Worm (Caenorhabditis elegans) whole organism, early embryonic: Measurements from ENCODE around the gene pges-2.
A peak's percentile ranks its signal among the peaks of the same experiment; 100 is the strongest.

Experiments
- B0310.2 ChIP-seq: sonication (generic microtip); optimal IDR thresholded peaks from 2 replicates; lab custom pipeline; 2016; ENCODE audit warnings: mild to moderate bottlenecking, missing genetic modification characterization, missing compliant biosample characterization
- F13C5.2 ChIP-seq: sonication (generic microtip); optimal IDR thresholded peaks from 2 replicates; lab custom pipeline; 2017; ENCODE audit warnings: mild to moderate bottlenecking, missing genetic modification characterization, inconsistent platforms, missing compliant biosample characterization
- aly-1 ChIP-seq: sonication (generic microtip); optimal IDR thresholded peaks from 2 replicates; lab custom pipeline; 2016; ENCODE audit warnings: missing genetic modification characterization, missing compliant biosample characterization
- ama-1 ChIP-seq: fragments of 150-350 bp; optimal IDR thresholded peaks from 2 replicates; lab custom pipeline; 2014
- ceh-13 ChIP-seq: fragments of 200-800 bp; sonication (Bioruptor generic); optimal IDR thresholded peaks from 2 replicates; lab custom pipeline; 2018; ENCODE audit warnings: mild to moderate bottlenecking, missing genetic modification characterization, missing compliant biosample characterization
- ceh-36 ChIP-seq: sonication (generic microtip); optimal IDR thresholded peaks from 2 replicates; lab custom pipeline; 2016; ENCODE audit warnings: missing genetic modification characterization, inconsistent platforms, missing compliant biosample characterization
- ets-7 ChIP-seq: sonication (generic microtip); optimal IDR thresholded peaks from 2 replicates; lab custom pipeline; 2016; ENCODE audit warnings: missing genotype, missing genetic modification characterization, missing compliant biosample characterization
- flt-1 ChIP-seq: fragments of 200-800 bp; sonication (Bioruptor generic); IDR thresholded peaks from 2 replicates; pipeline ENCODE4 v1.3.6; 2022; ENCODE audit warnings: missing genetic modification characterization, missing compliant biosample characterization
- hmbx-1 ChIP-seq: sonication (generic microtip); optimal IDR thresholded peaks from 2 replicates; lab custom pipeline; 2016; ENCODE audit warnings: mild to moderate bottlenecking, missing genetic modification characterization, missing compliant biosample characterization
- hmg-4 ChIP-seq: fragments of 200-800 bp; sonication (Bioruptor generic); optimal IDR thresholded peaks from 2 replicates; lab custom pipeline; 2018; ENCODE audit warnings: mild to moderate bottlenecking, missing genetic modification characterization, missing compliant biosample characterization
- hnd-1 ChIP-seq: sonication (generic microtip); optimal IDR thresholded peaks from 2 replicates; lab custom pipeline; 2016; ENCODE audit warnings: missing genetic modification characterization, missing compliant biosample characterization
- pes-1 ChIP-seq: fragments of 200-800 bp; sonication (Bioruptor generic); IDR thresholded peaks from 2 replicates; pipeline ENCODE4 v1.3.6; 2022; ENCODE audit warnings: missing genetic modification reagents, missing genetic modification characterization, missing compliant biosample characterization
- scrt-1 ChIP-seq: fragments of 200-800 bp; sonication (Bioruptor generic); IDR thresholded peaks from 2 replicates; pipeline ENCODE4 v1.3.6; 2022; ENCODE audit warnings: missing genetic modification characterization, missing compliant biosample characterization
- sea-1 ChIP-seq: fragments of 200-800 bp; sonication (Bioruptor generic); conservative IDR thresholded peaks from 2 replicates; pipeline ENCODE4 v1.3.6; 2022; ENCODE audit warnings: missing genetic modification characterization, missing compliant biosample characterization
- tbx-11 ChIP-seq: fragments of 200-800 bp; sonication (Bioruptor generic); IDR thresholded peaks from 2 replicates; pipeline ENCODE4 v1.3.6; 2022; ENCODE audit warnings: missing genetic modification characterization, missing compliant biosample characterization
- tbx-37 ChIP-seq: fragments of 200-800 bp; sonication (Bioruptor generic); conservative IDR thresholded peaks from 2 replicates; pipeline ENCODE4 v1.3.6; 2022; ENCODE audit warnings: missing genetic modification reagents, missing genetic modification characterization, missing compliant biosample characterization
- tra-4 ChIP-seq: sonication (generic microtip); optimal IDR thresholded peaks from 2 replicates; lab custom pipeline; 2017; ENCODE audit warnings: missing genetic modification characterization, missing compliant biosample characterization

The pges-2 gene

ce11 chrIV:10367740-10368246 is at the start of gene pges-2:
pges-2 (minus strand) TSS chrIV:10367790.
- TF ChIP-seq tbx-11 (GFP tag; lab: Robert Waterston, UW) (no peak), sea-1 (GFP tag; lab: Robert Waterston, UW) (no peak), F13C5.2 (no peak), aly-1 (tag; lab: Kevin White, UChicago) (no peak), ets-7 (tag; lab: Kevin White, UChicago) (no peak), ceh-36 (tag; lab: Kevin White, UChicago) (no peak), ama-1 (lab: Kevin White, UChicago) (no peak), flt-1 (no peak), hmbx-1 (tag; lab: Kevin White, UChicago) (no peak), scrt-1 (GFP tag; lab: Robert Waterston, UW) (no peak), hmg-4 (GFP tag; lab: Kevin White, UChicago) (no peak), pes-1 (no peak), tbx-37 (GFP tag; lab: Robert Waterston, UW) (no peak), ceh-13 (no peak), tra-4 (tag; lab: Kevin White, UChicago) (no peak), hnd-1 (tag; lab: Kevin White, UChicago) (no peak), B0310.2 (tag; lab: Kevin White, UChicago) (no peak)

ce11 chrIV:10413828-10414227 is 46.2 kb upstream of the pges-2 start, which contains the start of gene R10H10.7:
R10H10.7 (minus strand) TSS chrIV:10413928.
- TF ChIP-seq B0310.2 (tag; lab: Kevin White, UChicago) (no peak), tbx-11 (GFP tag; lab: Robert Waterston, UW) (no peak), ceh-36 (tag; lab: Kevin White, UChicago) (no peak), pes-1 (no peak), ets-7 (tag; lab: Kevin White, UChicago) (no peak), F13C5.2 (no peak)

- TF ChIP-seq B0310.2 (tag; lab: Kevin White, UChicago) (no peak), tbx-11 (GFP tag; lab: Robert Waterston, UW) (no peak), F13C5.2 (no peak), flt-1 (no peak), pes-1 (no peak), tra-4 (tag; lab: Kevin White, UChicago) (no peak), hmbx-1 (tag; lab: Kevin White, UChicago) (no peak), scrt-1 (GFP tag; lab: Robert Waterston, UW) (no peak), aly-1 (tag; lab: Kevin White, UChicago) (no peak), ets-7 (tag; lab: Kevin White, UChicago) (no peak), ceh-13 (no peak), ceh-36 (tag; lab: Kevin White, UChicago) (no peak), hnd-1 (tag; lab: Kevin White, UChicago) (no peak)
Observed at ce11 chrIV:10409377-10409776, 41.8 kb upstream of the pges-2 start, which contains the start of gene rfk-1. rfk-1 (minus strand) TSS chrIV:10409477.

ce11 chrIV:10403193-10404058 is 35.8 kb upstream of the pges-2 start, which contains the start of gene gpa-7:
gpa-7 (plus strand) TSS chrIV:10404008.
- TF ChIP-seq flt-1 (no peak), scrt-1 (GFP tag; lab: Robert Waterston, UW) (no peak), pes-1 (no peak), aly-1 (tag; lab: Kevin White, UChicago) (peak; percentile 56), tbx-11 (GFP tag; lab: Robert Waterston, UW) (0 out of 2 replicates have a peak, but pooled peaks have one; percentile 34), tbx-37 (GFP tag; lab: Robert Waterston, UW) (no peak), B0310.2 (tag; lab: Kevin White, UChicago) (no peak), ceh-36 (tag; lab: Kevin White, UChicago) (no peak), hmbx-1 (tag; lab: Kevin White, UChicago) (no peak), ceh-13 (no peak), ama-1 (lab: Kevin White, UChicago) (no peak), sea-1 (GFP tag; lab: Robert Waterston, UW) (no peak), hmg-4 (GFP tag; lab: Kevin White, UChicago) (no peak), F13C5.2 (peak; percentile 56), hnd-1 (tag; lab: Kevin White, UChicago) (no peak)

- TF ChIP-seq tra-4 (tag; lab: Kevin White, UChicago) = no peak
- no peak for TF ChIP-seq pes-1
- TF ChIP-seq hnd-1 (tag; lab: Kevin White, UChicago) = no peak
- TF ChIP-seq sea-1 (GFP tag; lab: Robert Waterston, UW) = no peak
- no peak for TF ChIP-seq tbx-11 (GFP tag; lab: Robert Waterston, UW)
- no peak for TF ChIP-seq tbx-37 (GFP tag; lab: Robert Waterston, UW)
- no peak for TF ChIP-seq ceh-36 (tag; lab: Kevin White, UChicago)
- TF ChIP-seq aly-1 (tag; lab: Kevin White, UChicago) = no peak
- TF ChIP-seq B0310.2 (tag; lab: Kevin White, UChicago) = no peak
- TF ChIP-seq F13C5.2 = no peak
- TF ChIP-seq ceh-13 = no peak
Observed at ce11 chrIV:10398244-10398643, 30.7 kb upstream of the pges-2 start.

- TF ChIP-seq ceh-13 = no peak
- TF ChIP-seq hmbx-1 (tag; lab: Kevin White, UChicago) = no peak
- no peak for TF ChIP-seq hnd-1 (tag; lab: Kevin White, UChicago)
- TF ChIP-seq tbx-37 (GFP tag; lab: Robert Waterston, UW) = no peak
- no peak for TF ChIP-seq ets-7 (tag; lab: Kevin White, UChicago)
- no peak for TF ChIP-seq ama-1 (lab: Kevin White, UChicago)
- no peak for TF ChIP-seq sea-1 (GFP tag; lab: Robert Waterston, UW)
- no peak for TF ChIP-seq B0310.2 (tag; lab: Kevin White, UChicago)
- no peak for TF ChIP-seq tbx-11 (GFP tag; lab: Robert Waterston, UW)
- no peak for TF ChIP-seq F13C5.2
- no peak for TF ChIP-seq aly-1 (tag; lab: Kevin White, UChicago)
- TF ChIP-seq pes-1 = no peak
- TF ChIP-seq tra-4 (tag; lab: Kevin White, UChicago) = no peak
- no peak for TF ChIP-seq flt-1
Observed at ce11 chrIV:10396827-10397226, 29.2 kb upstream of the pges-2 start.
